Worm (Caenorhabditis elegans) whole organism, L3 larva: Measurements from ENCODE around the gene exc-15.

Source experiments
- R02D3.7 ChIP-seq: fragments of 150-350 bp; optimal IDR thresholded peaks from 2 replicates; lab custom pipeline; 2014; ENCODE audit warnings: missing biosample characterization, missing genetic modification characterization
- ZK546.5 ChIP-seq: sonication (generic microtip); optimal IDR thresholded peaks from 2 replicates; lab custom pipeline; 2017; ENCODE audit warnings: missing biosample characterization, missing genetic modification characterization
- aly-2 ChIP-seq: fragments of 150-350 bp; optimal IDR thresholded peaks from 2 replicates; lab custom pipeline; 2014; ENCODE audit warnings: missing biosample characterization, missing genetic modification characterization
- ama-1 ChIP-seq: fragments of 150-350 bp; optimal IDR thresholded peaks from 2 replicates; lab custom pipeline; 2018
- ceh-16 ChIP-seq: sonication (generic microtip); optimal IDR thresholded peaks from 2 replicates; lab custom pipeline; 2017; ENCODE audit warnings: missing biosample characterization, missing genetic modification characterization
- ceh-28 ChIP-seq: fragments of 150-350 bp; optimal IDR thresholded peaks from 2 replicates; lab custom pipeline; 2014; ENCODE audit warnings: missing biosample characterization, missing genetic modification reagents, missing genetic modification characterization
- daf-12 ChIP-seq: fragments of 150-350 bp; optimal IDR thresholded peaks from 2 replicates; lab custom pipeline; 2014; ENCODE audit warnings: missing biosample characterization, missing genetic modification reagents, missing genetic modification characterization
- egl-27 ChIP-seq: sonication (generic microtip); optimal IDR thresholded peaks from 4 replicates; lab custom pipeline; 2017; ENCODE audit warnings: missing biosample characterization, missing genetic modification reagents, missing genetic modification characterization
- egl-5 ChIP-seq: fragments of 150-350 bp; optimal IDR thresholded peaks from 2 replicates; lab custom pipeline; 2017; ENCODE audit warnings: missing biosample characterization, missing genetic modification reagents, missing genetic modification characterization, inconsistent platforms
- elt-1 ChIP-seq: fragments of 150-350 bp; optimal IDR thresholded peaks from 2 replicates; lab custom pipeline; 2014; ENCODE audit warnings: missing biosample characterization, missing genetic modification characterization
- elt-3 ChIP-seq, 3 experiments: fragments of 150-350 bp in 1 of 3; sonication (generic microtip) in 2 of 3; optimal IDR thresholded peaks; 2 replicates in 2 of 3; 4 replicates in 1 of 3; lab custom pipeline; 2014 to 2017; ENCODE audit warnings: missing biosample characterization in 3 of 3, missing genetic modification characterization in 3 of 3
- fkh-10 ChIP-seq: sonication (generic microtip); optimal IDR thresholded peaks from 2 replicates; lab custom pipeline; 2017; ENCODE audit warnings: missing biosample characterization, missing genetic modification reagents, missing genetic modification characterization
- fkh-2 ChIP-seq: fragments of 150-350 bp; optimal IDR thresholded peaks from 2 replicates; lab custom pipeline; 2014; ENCODE audit warnings: missing biosample characterization, missing genetic modification reagents, missing genetic modification characterization
- fos-1 ChIP-seq: fragments of 150-350 bp; optimal IDR thresholded peaks from 2 replicates; lab custom pipeline; 2014; ENCODE audit warnings: missing biosample characterization, missing genetic modification characterization
- jun-1 ChIP-seq: fragments of 150-350 bp; optimal IDR thresholded peaks from 2 replicates; lab custom pipeline; 2014; ENCODE audit warnings: missing biosample characterization, missing genetic modification reagents, missing genetic modification characterization
- lin-15B ChIP-seq: fragments of 150-350 bp; optimal IDR thresholded peaks from 2 replicates; lab custom pipeline; 2014; ENCODE audit warnings: missing biosample characterization, missing genetic modification characterization
- lin-39 ChIP-seq: fragments of 150-350 bp; optimal IDR thresholded peaks from 2 replicates; lab custom pipeline; 2018; ENCODE audit warnings: missing biosample characterization, missing genetic modification reagents, missing genetic modification characterization
- lsy-12 ChIP-seq: sonication (generic microtip); optimal IDR thresholded peaks from 2 replicates; lab custom pipeline; 2016; ENCODE audit warnings: mild to moderate bottlenecking, missing genetic modification characterization, missing compliant biosample characterization
- mdl-1 ChIP-seq: fragments of 150-350 bp; optimal IDR thresholded peaks from 2 replicates; lab custom pipeline; 2014; ENCODE audit warnings: missing biosample characterization, missing genetic modification characterization
- mml-1 ChIP-seq: fragments of 150-350 bp; sonication (generic microtip); optimal IDR thresholded peaks from 3 replicates; lab custom pipeline; 2014; ENCODE audit warnings: missing biosample characterization, missing genetic modification characterization
- nfya-1 ChIP-seq: sonication (generic microtip); optimal IDR thresholded peaks from 2 replicates; lab custom pipeline; 2017; ENCODE audit warnings: missing genetic modification characterization, mild to moderate bottlenecking, missing compliant biosample characterization, antibody characterized with exemption, moderate library complexity; ENCODE audit not compliant: insufficient read depth
- nhr-11 ChIP-seq: fragments of 150-350 bp; optimal IDR thresholded peaks from 2 replicates; lab custom pipeline; 2014; ENCODE audit warnings: missing biosample characterization, missing genetic modification characterization
- nhr-12 ChIP-seq: fragments of 150-350 bp; optimal IDR thresholded peaks from 2 replicates; lab custom pipeline; 2014; ENCODE audit warnings: missing biosample characterization, missing genetic modification characterization
- nhr-23 ChIP-seq: fragments of 150-350 bp; optimal IDR thresholded peaks from 2 replicates; lab custom pipeline; 2014; ENCODE audit warnings: missing biosample characterization, missing genetic modification reagents, missing genetic modification characterization
- nhr-237 ChIP-seq: fragments of 150-350 bp; optimal IDR thresholded peaks from 2 replicates; lab custom pipeline; 2014; ENCODE audit warnings: missing biosample characterization, missing genetic modification characterization
- nhr-25 ChIP-seq: sonication (generic microtip); optimal IDR thresholded peaks from 2 replicates; lab custom pipeline; 2017; ENCODE audit warnings: missing biosample characterization, missing genetic modification characterization
- nhr-28 ChIP-seq: fragments of 150-350 bp; optimal IDR thresholded peaks from 2 replicates; lab custom pipeline; 2014; ENCODE audit warnings: missing biosample characterization, missing genetic modification characterization
- nhr-43 ChIP-seq: sonication (generic microtip); optimal IDR thresholded peaks from 2 replicates; lab custom pipeline; 2016; ENCODE audit warnings: mild to moderate bottlenecking, missing genetic modification characterization, missing compliant biosample characterization; ENCODE audit not compliant: poor library complexity, severe bottlenecking
- nhr-67 ChIP-seq: fragments of 150-350 bp; optimal IDR thresholded peaks from 2 replicates; lab custom pipeline; 2014; ENCODE audit warnings: missing biosample characterization, missing genetic modification characterization
- nhr-76 ChIP-seq: fragments of 150-350 bp; sonication (generic microtip); optimal IDR thresholded peaks from 5 replicates; lab custom pipeline; 2014; ENCODE audit warnings: missing biosample characterization, missing genetic modification characterization
- nhr-77 ChIP-seq: fragments of 150-350 bp; optimal IDR thresholded peaks from 2 replicates; lab custom pipeline; 2014; ENCODE audit warnings: missing biosample characterization, missing genetic modification characterization
- pha-4 ChIP-seq: fragments of 150-350 bp; optimal IDR thresholded peaks from 2 replicates; lab custom pipeline; 2014; ENCODE audit warnings: missing biosample characterization, missing genetic modification reagents, missing genetic modification characterization
- pqm-1 ChIP-seq: fragments of 150-350 bp; optimal IDR thresholded peaks from 2 replicates; lab custom pipeline; 2017; ENCODE audit warnings: missing biosample characterization, missing genetic modification characterization, inconsistent platforms
- sea-2 ChIP-seq: fragments of 150-350 bp; sonication (generic microtip); optimal IDR thresholded peaks from 4 replicates; lab custom pipeline; 2014; ENCODE audit warnings: missing biosample characterization, missing genetic modification reagents, missing genetic modification characterization
- skn-1 ChIP-seq: fragments of 150-350 bp; optimal IDR thresholded peaks from 2 replicates; lab custom pipeline; 2014; ENCODE audit warnings: missing biosample characterization, missing genetic modification characterization
- snpc-4 ChIP-seq: fragments of 150-350 bp; optimal IDR thresholded peaks from 2 replicates; lab custom pipeline; 2014; ENCODE audit warnings: missing biosample characterization, missing genetic modification characterization
- tbx-2 ChIP-seq: sonication (generic microtip); optimal IDR thresholded peaks from 2 replicates; lab custom pipeline; 2016; ENCODE audit warnings: mild to moderate bottlenecking, missing genetic modification characterization, missing compliant biosample characterization
- unc-62 ChIP-seq: fragments of 150-350 bp; sonication (generic microtip); optimal IDR thresholded peaks from 4 replicates; lab custom pipeline; 2014; ENCODE audit warnings: missing biosample characterization, missing genetic modification reagents, missing genetic modification characterization
- zag-1 ChIP-seq: fragments of 150-350 bp; optimal IDR thresholded peaks from 2 replicates; lab custom pipeline; 2014; ENCODE audit warnings: missing biosample characterization, missing genetic modification characterization
- ztf-11 ChIP-seq: fragments of 150-350 bp; optimal IDR thresholded peaks from 2 replicates; lab custom pipeline; 2014; ENCODE audit warnings: missing biosample characterization, missing genetic modification characterization

Gene exc-15

ce11 chrV:4505000-4505399, 21.7 kb downstream of the exc-15 start:
- TF ChIP-seq ZK546.5 (tag; lab: Kevin White, UChicago) (no peak), nhr-11 (tag; lab: Kevin White, UChicago) (no peak), jun-1 (tag; lab: Kevin White, UChicago) (no peak), nhr-12 (tag; lab: Kevin White, UChicago) (no peak), unc-62 (peak; percentile 35)

ce11 chrV:4505408-4506270, 22.4 kb downstream of the exc-15 start:
- no peak for TF ChIP-seq mml-1
- TF ChIP-seq ztf-11 (tag; lab: Kevin White, UChicago): no peak
- peak; percentile 61 for TF ChIP-seq nhr-25 (tag; lab: Kevin White, UChicago)
- TF ChIP-seq skn-1 (tag; lab: Kevin White, UChicago): no peak
- no peak for TF ChIP-seq fkh-10 (GFP tag; lab: Kevin White, UChicago)
- TF ChIP-seq ceh-28 (tag; lab: Kevin White, UChicago): no peak
- TF ChIP-seq lin-15B: no peak
- peak; percentile 76 for TF ChIP-seq elt-1 (tag; lab: Kevin White, UChicago)
- no peak for TF ChIP-seq egl-5 (tag; lab: Kevin White, UChicago)
- TF ChIP-seq pha-4: no peak
- TF ChIP-seq pqm-1 (tag; lab: Kevin White, UChicago): no peak

- TF ChIP-seq unc-62 (peak; percentile 2), aly-2 (tag; lab: Kevin White, UChicago) (no peak), snpc-4 (tag; lab: Kevin White, UChicago) (no peak), nhr-67 (no peak), pqm-1 (tag; lab: Kevin White, UChicago) (no peak)
Observed at ce11 chrV:4506681-4507080, 23.4 kb downstream of the exc-15 start.

ce11 chrV:4507129-4507528, 23.9 kb downstream of the exc-15 start:
- TF ChIP-seq egl-5 (tag; lab: Kevin White, UChicago) (no peak), elt-1 (tag; lab: Kevin White, UChicago) (peak; percentile 40), nhr-77 (tag; lab: Kevin White, UChicago) (no peak), nhr-76 (no peak), unc-62 (peak; percentile 94), nhr-237 (tag; lab: Kevin White, UChicago) (no peak), nfya-1 (tag; lab: Kevin White, UChicago) (no peak), fkh-2 (no peak), snpc-4 (tag; lab: Kevin White, UChicago) (no peak), lin-15B (no peak), ama-1 (no peak), sea-2 (no peak), ceh-16 (tag; lab: Kevin White, UChicago) (no peak), nhr-11 (tag; lab: Kevin White, UChicago) (no peak), nhr-23 (tag; lab: Kevin White, UChicago) (no peak)
- TF ChIP-seq, all 47 proteins: peak for 2

ce11 chrV:4507836-4508462, 24.7 kb downstream of the exc-15 start:
- TF ChIP-seq nhr-77 (tag; lab: Kevin White, UChicago) (no peak), nhr-11 (tag; lab: Kevin White, UChicago) (peak; percentile 74), fos-1 (tag; lab: Kevin White, UChicago) (no peak), pha-4 (no peak), egl-27 (no peak), fkh-2 (no peak), mdl-1 (no peak), R02D3.7 (peak; percentile 41), fkh-10 (GFP tag; lab: Kevin White, UChicago) (no peak), ama-1 (no peak), nhr-76 (no peak), nfya-1 (tag; lab: Kevin White, UChicago) (peak; percentile 96), sea-2 (no peak), elt-3 (tag; optimal IDR thresholded peaks at IDR 0.05; lab: Kevin White, UChicago) (peak in 1 of 3 experiments; percentile 62), lsy-12 (tag; lab: Kevin White, UChicago) (peak; percentile 32), ZK546.5 (tag; lab: Kevin White, UChicago) (no peak), lin-39 (tag; lab: Kevin White, UChicago) (peak; percentile 98), nhr-67 (no peak), nhr-43 (tag; lab: Kevin White, UChicago) (no peak), daf-12 (tag; lab: Kevin White, UChicago) (no peak), nhr-28 (tag; lab: Kevin White, UChicago) (no peak), nhr-25 (tag; lab: Kevin White, UChicago) (peak; percentile 93), lin-15B (peak; percentile 23), tbx-2 (tag; lab: Kevin White, UChicago) (peak; percentile 54), aly-2 (tag; lab: Kevin White, UChicago) (no peak), ceh-28 (tag; lab: Kevin White, UChicago) (peak; percentile 51), ceh-16 (tag; lab: Kevin White, UChicago) (peak; percentile 20), zag-1 (no peak)
